Worm (Caenorhabditis elegans) whole organism, midembryonic: ENCODE measurements around the gene str-264.

Experiments
- T22C8.4 ChIP-seq: fragments of 200-800 bp; sonication (Bioruptor generic); IDR thresholded peaks from 2 replicates; pipeline ENCODE4 v1.3.6; 2022; ENCODE audit warnings: missing genetic modification characterization, missing compliant biosample characterization
- cog-1 ChIP-seq: sonication (generic microtip); optimal IDR thresholded peaks from 2 replicates; lab custom pipeline; 2016; ENCODE audit warnings: missing genetic modification characterization, missing compliant biosample characterization
- flt-1 ChIP-seq: fragments of 200-800 bp; sonication (Bioruptor generic); IDR thresholded peaks from 2 replicates; pipeline ENCODE4 v1.3.6; 2022; ENCODE audit warnings: missing genetic modification characterization, missing compliant biosample characterization
- klf-2 ChIP-seq: fragments of 200-800 bp; sonication (Bioruptor generic); conservative IDR thresholded peaks from 2 replicates; pipeline ENCODE4 v1.3.6; 2022; ENCODE audit warnings: missing genetic modification reagents, missing genetic modification characterization, missing compliant biosample characterization
- med-1 ChIP-seq: sonication (generic microtip); optimal IDR thresholded peaks from 2 replicates; lab custom pipeline; 2017; ENCODE audit warnings: missing genetic modification characterization, mild to moderate bottlenecking, missing compliant biosample characterization, antibody characterized with exemption, missing genetic modification reagents; ENCODE audit not compliant: insufficient read depth
- ref-1 ChIP-seq: fragments of 200-800 bp; sonication (Bioruptor generic); conservative IDR thresholded peaks from 2 replicates; pipeline ENCODE4 v1.3.6; 2022; ENCODE audit warnings: missing genetic modification reagents, missing genetic modification characterization, missing compliant biosample characterization
- tab-1 ChIP-seq: fragments of 200-800 bp; sonication (Bioruptor generic); IDR thresholded peaks from 2 replicates; pipeline ENCODE4 v1.3.6; 2022; ENCODE audit warnings: missing genetic modification characterization, missing compliant biosample characterization
- ztf-23 ChIP-seq: fragments of 200-800 bp; sonication (Bioruptor generic); IDR thresholded peaks from 2 replicates; pipeline ENCODE4 v1.3.6; 2022; ENCODE audit warnings: missing genetic modification reagents, missing genetic modification characterization, missing compliant biosample characterization
- ztf-29 ChIP-seq: fragments of 200-800 bp; sonication (Bioruptor generic); IDR thresholded peaks from 2 replicates; pipeline ENCODE4 v1.3.6; 2022; ENCODE audit warnings: missing genetic modification reagents, missing genetic modification characterization, missing compliant biosample characterization

str-264 gene

DNA sequence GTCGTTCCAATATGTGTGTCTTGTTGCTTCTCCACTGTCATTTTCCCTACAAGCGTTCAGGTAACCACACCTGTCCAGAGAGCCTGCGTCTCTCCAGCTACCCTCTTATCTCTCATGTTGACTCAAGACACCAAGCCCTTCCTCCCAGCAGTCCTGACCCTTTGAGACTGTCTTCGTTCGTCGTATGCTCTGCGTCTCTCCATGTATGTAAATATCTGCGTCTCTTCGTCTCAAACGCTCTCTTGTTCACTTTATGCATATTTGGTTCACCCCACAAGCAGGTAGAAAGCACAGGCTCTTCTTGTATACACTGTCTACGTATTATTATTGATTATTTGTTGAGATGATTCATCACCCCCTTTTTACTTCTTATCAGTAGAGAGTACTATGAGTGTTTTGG lies 5.3 kb upstream of the str-264 start:
- TF ChIP-seq tab-1 (no peak), med-1 (GFP tag; lab: Kevin White, UChicago) (no peak), flt-1 (GFP tag; lab: Robert Waterston, UW) (no peak), ref-1 (GFP tag; lab: Robert Waterston, UW) (no peak), ztf-23 (GFP tag; lab: Robert Waterston, UW) (no peak), klf-2 (GFP tag; lab: Robert Waterston, UW) (no peak), T22C8.4 (GFP tag; lab: Robert Waterston, UW) (no peak), ztf-29 (GFP tag; lab: Robert Waterston, UW) (peak; percentile 53; the same call in 1 of the 2 replicates), cog-1 (peak; percentile 12)

DNA sequence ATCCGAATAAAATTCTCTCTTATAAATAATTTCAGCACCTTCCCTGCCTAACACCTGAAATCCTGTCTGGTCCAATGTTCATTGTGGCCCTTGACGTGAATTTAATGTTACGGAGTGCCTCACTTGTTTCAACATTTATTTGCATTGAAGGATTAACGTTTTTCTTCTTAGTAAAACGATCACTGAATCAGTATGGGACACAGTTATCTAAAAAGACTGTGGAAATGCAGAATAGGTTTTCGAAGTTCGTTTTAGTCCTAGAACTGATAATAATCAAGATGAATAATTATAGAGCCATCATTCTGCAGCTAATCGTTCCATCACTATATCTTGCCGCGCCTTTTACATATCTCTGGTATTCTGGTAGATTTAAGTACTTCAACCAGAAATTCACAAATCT lies 2.8 kb upstream of the str-264 start, which contains the start of gene srh-219:
Gene srh-219 (plus strand): TSS at position 301 of the 400 bp plus-strand sequence.
- TF ChIP-seq tab-1 (no peak), flt-1 (GFP tag; lab: Robert Waterston, UW) (no peak), klf-2 (GFP tag; lab: Robert Waterston, UW) (no peak), ztf-23 (GFP tag; lab: Robert Waterston, UW) (no peak), T22C8.4 (GFP tag; lab: Robert Waterston, UW) (no peak), ref-1 (GFP tag; lab: Robert Waterston, UW) (no peak), ztf-29 (GFP tag; lab: Robert Waterston, UW) (no peak), cog-1 (no peak), med-1 (GFP tag; lab: Kevin White, UChicago) (no peak)

DNA sequence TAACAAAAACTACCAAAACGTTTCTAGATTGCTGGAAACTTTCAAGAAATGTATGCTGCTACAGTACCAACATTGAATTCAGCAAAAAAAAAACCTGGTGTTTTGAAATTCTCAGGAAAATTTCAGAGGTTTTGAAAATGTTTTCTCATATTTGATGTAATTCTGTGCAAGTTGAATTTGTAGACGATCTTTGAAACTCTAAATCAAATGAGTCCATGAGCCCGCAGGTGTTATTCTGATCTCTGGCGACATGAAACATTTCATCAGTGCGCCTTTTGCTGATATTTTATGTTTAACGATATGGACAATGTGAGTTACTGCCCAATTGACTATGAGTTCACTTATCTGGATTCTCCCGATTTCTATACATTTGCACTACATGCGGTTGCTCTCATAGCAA lies 1.3 kb upstream of the str-264 start, which contains the start of gene srh-218:
Gene srh-218 (plus strand): TSS at position 301 of the 400 bp plus-strand sequence.
- TF ChIP-seq ztf-29 (GFP tag; lab: Robert Waterston, UW) (no peak), ztf-23 (GFP tag; lab: Robert Waterston, UW) (no peak), med-1 (GFP tag; lab: Kevin White, UChicago) (no peak), tab-1 (no peak), T22C8.4 (GFP tag; lab: Robert Waterston, UW) (no peak), cog-1 (no peak), ref-1 (GFP tag; lab: Robert Waterston, UW) (no peak), flt-1 (GFP tag; lab: Robert Waterston, UW) (no peak), klf-2 (GFP tag; lab: Robert Waterston, UW) (no peak)

DNA sequence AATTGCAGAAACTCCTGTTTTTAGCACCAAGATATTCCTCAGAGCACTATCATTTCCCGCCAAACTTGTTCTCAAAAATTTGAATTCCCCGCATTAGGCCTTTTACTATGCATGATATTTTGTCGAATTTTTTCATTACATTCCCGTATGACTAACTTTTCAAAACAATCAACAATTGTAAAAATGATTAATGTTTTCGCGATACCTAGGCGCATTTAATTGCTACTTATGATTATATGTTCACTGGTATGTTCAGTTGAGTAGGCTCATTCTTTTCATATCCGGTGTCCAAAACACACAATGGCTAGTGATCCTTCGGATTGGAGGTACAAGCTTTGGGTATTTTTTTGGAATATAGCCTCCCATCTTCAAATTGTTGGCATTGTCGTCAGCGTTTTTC lies 4.7 kb downstream of the str-264 start, which contains the start of gene srw-21:
Gene srw-21 (plus strand): TSS at position 301 of the 400 bp plus-strand sequence.
- TF ChIP-seq ztf-23 (GFP tag; lab: Robert Waterston, UW) (no peak), T22C8.4 (GFP tag; lab: Robert Waterston, UW) (no peak), ztf-29 (GFP tag; lab: Robert Waterston, UW) (no peak), klf-2 (GFP tag; lab: Robert Waterston, UW) (no peak), cog-1 (no peak), flt-1 (GFP tag; lab: Robert Waterston, UW) (no peak), tab-1 (no peak), med-1 (GFP tag; lab: Kevin White, UChicago) (no peak), ref-1 (GFP tag; lab: Robert Waterston, UW) (no peak)

DNA sequence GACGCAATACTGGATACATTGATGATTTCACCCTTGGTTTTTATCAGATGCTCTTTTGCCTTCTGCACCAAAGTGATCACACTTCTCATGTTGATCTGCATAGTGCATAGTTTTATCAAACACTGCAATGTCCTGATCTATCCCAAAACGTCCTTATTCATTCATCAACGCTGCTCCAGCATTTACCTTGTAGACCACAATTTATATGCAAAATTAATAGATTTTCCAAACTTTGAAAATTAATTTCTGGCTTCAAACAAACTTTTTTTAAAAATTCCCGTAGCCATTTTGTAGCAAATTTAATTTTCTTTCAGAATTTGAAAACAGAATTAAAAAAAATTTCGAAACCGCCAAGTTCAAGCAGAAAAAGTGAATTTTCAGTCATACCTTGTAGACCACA lies 7.9 kb downstream of the str-264 start, which contains the start of gene C06B8.3:
Gene C06B8.3 (minus strand): TSS at position 101 of the 400 bp plus-strand sequence.
- no peak for TF ChIP-seq flt-1 (GFP tag; lab: Robert Waterston, UW)
- TF ChIP-seq tab-1, result no peak

DNA sequence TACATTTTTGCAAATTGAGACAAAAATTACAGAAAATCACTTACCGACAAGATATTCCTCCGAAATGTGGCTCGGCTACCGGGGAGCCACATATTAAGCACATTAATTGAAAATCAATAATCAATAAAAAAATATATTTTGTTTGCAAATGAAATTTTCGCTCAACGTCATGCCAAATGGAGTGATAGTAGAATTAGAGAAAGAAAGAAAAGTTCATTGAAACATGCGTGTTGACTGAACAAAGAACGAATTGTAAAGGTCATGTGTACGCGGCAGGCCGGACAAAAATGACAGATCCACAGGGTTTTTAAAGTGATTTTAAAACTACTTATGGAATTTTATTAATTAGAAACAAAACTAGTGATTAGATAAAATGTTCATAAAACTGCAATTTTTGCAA lies 8.9 kb downstream of the str-264 start:
- no peak for TF ChIP-seq T22C8.4 (GFP tag; lab: Robert Waterston, UW)
- TF ChIP-seq flt-1 (GFP tag; lab: Robert Waterston, UW), result no peak
- TF ChIP-seq ztf-29 (GFP tag; lab: Robert Waterston, UW), result no peak
- no peak for TF ChIP-seq med-1 (GFP tag; lab: Kevin White, UChicago)
- no peak for TF ChIP-seq ztf-23 (GFP tag; lab: Robert Waterston, UW)
- TF ChIP-seq klf-2 (GFP tag; lab: Robert Waterston, UW), result no peak
- no peak for TF ChIP-seq tab-1
- no peak for TF ChIP-seq ref-1 (GFP tag; lab: Robert Waterston, UW)

DNA sequence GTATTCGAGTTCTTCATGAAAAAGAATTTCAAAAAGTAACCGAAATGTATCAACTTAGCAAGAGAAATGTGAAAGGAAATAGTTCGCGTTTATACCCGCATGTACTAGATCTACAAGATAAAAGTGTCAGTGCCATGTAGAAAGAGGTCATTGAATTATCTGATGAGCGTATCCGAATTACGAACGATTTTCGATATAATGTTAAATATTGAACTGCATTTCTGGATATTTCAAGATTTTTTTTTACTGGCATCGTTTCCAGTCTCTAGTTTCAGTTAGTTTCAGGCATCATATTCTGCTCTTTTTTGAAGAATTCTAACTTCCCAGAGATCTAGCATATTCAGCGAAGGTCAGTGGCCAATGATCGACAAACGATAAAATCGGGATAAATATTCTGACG lies 11.0 kb downstream of the str-264 start, which contains the start of gene nhr-150:
Gene nhr-150 (minus strand): TSS at position 92 of the 400 bp plus-strand sequence.
- TF ChIP-seq cog-1 (no peak), klf-2 (GFP tag; lab: Robert Waterston, UW) (no peak), T22C8.4 (GFP tag; lab: Robert Waterston, UW) (no peak), med-1 (GFP tag; lab: Kevin White, UChicago) (no peak), flt-1 (GFP tag; lab: Robert Waterston, UW) (no peak), ztf-29 (GFP tag; lab: Robert Waterston, UW) (no peak), ref-1 (GFP tag; lab: Robert Waterston, UW) (no peak), tab-1 (no peak), ztf-23 (GFP tag; lab: Robert Waterston, UW) (no peak)

DNA sequence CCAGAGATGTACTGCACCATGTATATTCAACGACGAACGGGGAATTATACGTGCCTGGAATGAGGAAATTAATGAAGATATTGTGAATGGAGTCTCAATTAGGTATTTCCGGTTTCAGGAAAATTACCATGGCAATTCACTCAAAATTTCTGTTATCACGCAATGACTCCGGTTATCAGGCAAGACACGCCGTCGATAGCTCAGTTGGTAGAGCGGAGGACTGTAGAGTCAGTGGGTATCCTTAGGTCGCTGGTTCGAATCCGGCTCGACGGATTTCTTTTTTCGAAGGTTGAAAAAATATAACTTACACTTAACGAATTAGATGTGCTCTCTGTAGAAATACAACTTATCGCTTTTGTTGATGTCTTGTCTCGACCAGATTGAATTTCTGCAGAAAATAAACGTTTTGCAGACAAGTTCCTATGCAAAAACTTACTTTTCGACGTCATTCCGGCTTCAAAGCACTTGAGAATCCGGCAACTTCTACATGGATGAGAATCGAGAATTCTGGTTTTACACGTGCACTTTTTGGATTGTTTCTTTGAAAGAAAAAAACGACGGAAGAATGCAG lies 11.8 kb downstream of the str-264 start:
- no peak for TF ChIP-seq T22C8.4 (GFP tag; lab: Robert Waterston, UW)

DNA sequence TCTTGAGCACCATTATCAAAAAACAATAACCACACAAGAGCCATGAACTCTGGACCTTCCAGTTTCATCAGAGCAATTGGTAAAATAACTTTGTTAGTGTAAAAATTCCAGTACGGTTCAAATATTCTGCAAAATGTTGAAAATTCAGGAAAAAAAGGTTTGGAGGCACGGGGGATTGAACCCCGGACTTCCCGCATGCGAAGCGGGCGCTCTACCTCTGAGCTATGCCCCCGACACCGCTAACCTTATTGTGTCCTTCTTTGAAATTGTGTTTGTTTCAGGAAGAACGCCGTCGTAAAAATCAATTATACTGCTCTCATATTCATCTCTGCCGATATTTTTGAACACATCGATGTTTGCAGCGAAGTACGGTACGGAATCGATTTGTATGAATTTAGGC lies 12.6 kb downstream of the str-264 start:
- TF ChIP-seq flt-1 (GFP tag; lab: Robert Waterston, UW), result 0 out of 2 replicates have a peak, but pooled peaks have one; percentile 28
- no peak for TF ChIP-seq ztf-29 (GFP tag; lab: Robert Waterston, UW)

DNA sequence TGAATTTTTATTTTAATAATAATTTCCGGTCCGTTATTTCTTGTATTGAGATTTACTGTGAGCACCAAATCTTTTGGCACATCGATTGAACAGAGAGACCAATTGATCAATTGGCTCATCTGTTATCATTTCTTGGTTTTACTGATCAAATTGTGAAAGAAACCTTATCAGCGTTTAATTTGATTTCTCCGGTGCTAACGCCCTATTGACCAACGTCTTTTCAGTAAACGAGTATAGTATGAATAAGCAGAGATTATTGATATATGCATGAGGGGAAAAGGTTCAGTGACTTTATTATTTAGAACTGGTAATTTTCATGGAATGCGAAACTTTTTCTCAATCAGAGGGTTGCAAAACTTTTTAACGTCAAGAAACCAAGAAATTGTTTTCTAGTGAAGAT lies 13.3 kb downstream of the str-264 start:
- TF ChIP-seq klf-2 (GFP tag; lab: Robert Waterston, UW) (no peak), med-1 (GFP tag; lab: Kevin White, UChicago) (no peak), ztf-23 (GFP tag; lab: Robert Waterston, UW) (no peak), flt-1 (GFP tag; lab: Robert Waterston, UW) (no peak), T22C8.4 (GFP tag; lab: Robert Waterston, UW) (no peak)
